Worm (Caenorhabditis elegans) whole organism, L3 larva: ENCODE data around the gene clec-28.

ENCODE experiments used
- aly-2 ChIP-seq: fragments of 150-350 bp; optimal IDR thresholded peaks from 2 replicates; lab custom pipeline; 2014; ENCODE audit warnings: missing biosample characterization, missing genetic modification characterization
- ceh-9 ChIP-seq: sonication (generic microtip); optimal IDR thresholded peaks from 2 replicates; lab custom pipeline; 2018; ENCODE audit warnings: missing biosample characterization, missing genetic modification characterization
- elt-1 ChIP-seq: fragments of 150-350 bp; optimal IDR thresholded peaks from 2 replicates; lab custom pipeline; 2014; ENCODE audit warnings: missing biosample characterization, missing genetic modification characterization
- fkh-10 ChIP-seq: sonication (generic microtip); optimal IDR thresholded peaks from 2 replicates; lab custom pipeline; 2017; ENCODE audit warnings: missing biosample characterization, missing genetic modification reagents, missing genetic modification characterization
- fos-1 ChIP-seq: fragments of 150-350 bp; optimal IDR thresholded peaks from 2 replicates; lab custom pipeline; 2014; ENCODE audit warnings: missing biosample characterization, missing genetic modification characterization
- nfya-1 ChIP-seq: sonication (generic microtip); optimal IDR thresholded peaks from 2 replicates; lab custom pipeline; 2017; ENCODE audit warnings: missing genetic modification characterization, mild to moderate bottlenecking, missing compliant biosample characterization, antibody characterized with exemption, moderate library complexity; ENCODE audit not compliant: insufficient read depth
- nhr-12 ChIP-seq: fragments of 150-350 bp; optimal IDR thresholded peaks from 2 replicates; lab custom pipeline; 2014; ENCODE audit warnings: missing biosample characterization, missing genetic modification characterization
- nhr-77 ChIP-seq: fragments of 150-350 bp; optimal IDR thresholded peaks from 2 replicates; lab custom pipeline; 2014; ENCODE audit warnings: missing biosample characterization, missing genetic modification characterization
- skn-1 ChIP-seq: fragments of 150-350 bp; optimal IDR thresholded peaks from 2 replicates; lab custom pipeline; 2014; ENCODE audit warnings: missing biosample characterization, missing genetic modification characterization
- snpc-4 ChIP-seq: fragments of 150-350 bp; optimal IDR thresholded peaks from 2 replicates; lab custom pipeline; 2014; ENCODE audit warnings: missing biosample characterization, missing genetic modification characterization
- unc-62 ChIP-seq: fragments of 150-350 bp; sonication (generic microtip); optimal IDR thresholded peaks from 4 replicates; lab custom pipeline; 2014; ENCODE audit warnings: missing biosample characterization, missing genetic modification reagents, missing genetic modification characterization

DNA sequence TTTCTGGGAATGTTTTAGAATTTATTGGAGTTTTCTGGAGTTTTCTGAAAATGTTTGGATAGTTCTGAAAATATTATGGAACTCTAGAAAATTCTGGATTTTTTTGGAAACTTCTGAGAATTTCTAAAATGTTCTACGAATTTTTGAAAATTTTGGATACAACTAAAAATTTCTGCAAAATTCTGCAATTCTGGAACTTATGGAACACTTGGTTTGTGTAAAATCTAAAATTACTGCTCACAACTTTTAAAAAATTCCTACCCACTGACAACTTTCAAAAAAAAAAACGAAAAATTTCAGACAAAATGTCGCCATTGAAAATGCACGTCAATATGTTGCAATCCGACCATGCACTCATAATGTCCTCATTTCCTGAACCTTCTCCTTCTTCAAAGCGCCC is 39.1 kb downstream of the clec-28 start, which contains the start of gene nhr-262:
- TF ChIP-seq fkh-10 (GFP tag; lab: Kevin White, UChicago), result no peak
- TF ChIP-seq elt-1 (tag; lab: Kevin White, UChicago), result no peak
- no peak for TF ChIP-seq aly-2 (tag; lab: Kevin White, UChicago)
- TF ChIP-seq ceh-9 (tag; lab: Kevin White, UChicago), result no peak
- no peak for TF ChIP-seq nhr-77 (tag; lab: Kevin White, UChicago)
- no peak for TF ChIP-seq fos-1 (tag; lab: Kevin White, UChicago)
- no peak for TF ChIP-seq snpc-4 (tag; lab: Kevin White, UChicago)
- TF ChIP-seq skn-1 (tag; lab: Kevin White, UChicago), result no peak
- no peak for TF ChIP-seq nhr-12
- no peak for TF ChIP-seq unc-62 (GFP tag; lab: Kevin White, UChicago)
- no peak for TF ChIP-seq nfya-1 (tag; lab: Kevin White, UChicago)
